Worm (Caenorhabditis elegans) whole organism, late embryonic: Measurements from ENCODE around the gene clec-7.
"Not testable (repeated sequence)": the region's sequence is repeated elsewhere in the genome, so short reads cannot be mapped to it uniquely, and the experiment has no call there.

Experiments
- C08G9.2 ChIP-seq: sonication (generic microtip); optimal IDR thresholded peaks from 2 replicates; lab custom pipeline; 2016; ENCODE audit warnings: mild to moderate bottlenecking, missing genetic modification characterization, moderate library complexity, missing compliant biosample characterization
- F13H6.1 ChIP-seq: sonication (generic microtip); optimal IDR thresholded peaks from 2 replicates; lab custom pipeline; 2016; ENCODE audit warnings: missing genetic modification characterization, missing compliant biosample characterization
- T23F11.4 ChIP-seq: fragments of 200-800 bp; sonication (Bioruptor generic); optimal IDR thresholded peaks from 2 replicates; lab custom pipeline; 2018; ENCODE audit warnings: mild to moderate bottlenecking, missing genetic modification characterization, missing compliant biosample characterization
- ahr-1 ChIP-seq: sonication (generic microtip); optimal IDR thresholded peaks from 2 replicates; lab custom pipeline; 2016; ENCODE audit warnings: missing genetic modification characterization, missing compliant biosample characterization
- ama-1 ChIP-seq: fragments of 150-350 bp; optimal IDR thresholded peaks from 2 replicates; lab custom pipeline; 2014
- ceh-14 ChIP-seq: sonication (generic microtip); optimal IDR thresholded peaks from 2 replicates; lab custom pipeline; 2016; ENCODE audit warnings: missing genotype, missing genetic modification characterization, missing compliant biosample characterization
- ceh-2 ChIP-seq: sonication (generic microtip); optimal IDR thresholded peaks from 2 replicates; lab custom pipeline; 2016; ENCODE audit warnings: missing genotype, missing genetic modification characterization, missing compliant biosample characterization
- ceh-22 ChIP-seq: sonication (generic microtip); optimal IDR thresholded peaks from 2 replicates; lab custom pipeline; 2017; ENCODE audit warnings: missing biosample characterization, missing genetic modification characterization
- ceh-31 ChIP-seq: sonication (generic microtip); optimal IDR thresholded peaks from 2 replicates; lab custom pipeline; 2016; ENCODE audit warnings: missing genetic modification characterization, missing compliant biosample characterization
- ceh-48 ChIP-seq: sonication (generic microtip); optimal IDR thresholded peaks from 2 replicates; lab custom pipeline; 2016; ENCODE audit warnings: missing genetic modification characterization, inconsistent platforms, missing compliant biosample characterization
- che-1 ChIP-seq: sonication (generic microtip); optimal IDR thresholded peaks from 2 replicates; lab custom pipeline; 2016; ENCODE audit warnings: mild to moderate bottlenecking, missing genetic modification characterization, missing compliant biosample characterization
- dmd-4 ChIP-seq: sonication (generic microtip); optimal IDR thresholded peaks from 2 replicates; lab custom pipeline; 2016; ENCODE audit warnings: borderline replicate concordance, missing genetic modification characterization, missing compliant biosample characterization
- dve-1 ChIP-seq: sonication (generic microtip); optimal IDR thresholded peaks from 2 replicates; lab custom pipeline; 2017; ENCODE audit warnings: antibody characterized with exemption, mild to moderate bottlenecking, missing genetic modification characterization, missing compliant biosample characterization
- elt-4 ChIP-seq: sonication (generic microtip); optimal IDR thresholded peaks from 2 replicates; lab custom pipeline; 2016; ENCODE audit warnings: missing genetic modification characterization, missing compliant biosample characterization
- ets-4 ChIP-seq: sonication (generic microtip); optimal IDR thresholded peaks from 2 replicates; lab custom pipeline; 2016; ENCODE audit warnings: missing genetic modification characterization, missing compliant biosample characterization
- eyg-1 ChIP-seq: sonication (generic microtip); optimal IDR thresholded peaks from 2 replicates; lab custom pipeline; 2016; ENCODE audit warnings: missing genotype, missing genetic modification characterization, missing compliant biosample characterization
- hlh-13 ChIP-seq: fragments of 200-800 bp; sonication (Bioruptor generic); optimal IDR thresholded peaks from 2 replicates; lab custom pipeline; 2018; ENCODE audit warnings: mild to moderate bottlenecking, missing genetic modification characterization, missing compliant biosample characterization
- hlh-30 ChIP-seq: sonication (generic microtip); optimal IDR thresholded peaks from 2 replicates; lab custom pipeline; 2017; ENCODE audit warnings: antibody characterized with exemption, missing genetic modification characterization, missing compliant biosample characterization; ENCODE audit not compliant: insufficient read depth
- hlh-8 ChIP-seq: sonication (generic microtip); optimal IDR thresholded peaks from 2 replicates; lab custom pipeline; 2016; ENCODE audit warnings: missing genotype, missing genetic modification characterization, missing compliant biosample characterization
- lim-6 ChIP-seq: sonication (generic microtip); optimal IDR thresholded peaks from 2 replicates; lab custom pipeline; 2016; ENCODE audit warnings: missing genetic modification characterization, missing compliant biosample characterization
- lin-11 ChIP-seq: fragments of 200-800 bp; sonication (Bioruptor generic); optimal IDR thresholded peaks from 2 replicates; lab custom pipeline; 2018; ENCODE audit warnings: mild to moderate bottlenecking, missing genetic modification characterization, missing compliant biosample characterization
- mec-3 ChIP-seq: sonication (generic microtip); optimal IDR thresholded peaks from 2 replicates; lab custom pipeline; 2016; ENCODE audit warnings: borderline replicate concordance, missing genetic modification characterization, missing compliant biosample characterization
- nhr-11 ChIP-seq: fragments of 150-350 bp; optimal IDR thresholded peaks from 2 replicates; lab custom pipeline; 2014; ENCODE audit warnings: missing biosample characterization, missing genetic modification characterization
- npax-4 ChIP-seq: sonication (generic microtip); optimal IDR thresholded peaks from 2 replicates; lab custom pipeline; 2016; ENCODE audit warnings: missing genetic modification characterization, missing compliant biosample characterization
- pat-9 ChIP-seq: fragments of 200-800 bp; sonication (Bioruptor generic); optimal IDR thresholded peaks from 2 replicates; lab custom pipeline; 2018; ENCODE audit warnings: mild to moderate bottlenecking, missing genetic modification characterization, moderate library complexity, missing compliant biosample characterization
- pha-2 ChIP-seq: sonication (generic microtip); optimal IDR thresholded peaks from 2 replicates; lab custom pipeline; 2017; ENCODE audit warnings: mild to moderate bottlenecking, missing genetic modification characterization, missing compliant biosample characterization
- pqm-1 ChIP-seq: sonication (generic microtip); optimal IDR thresholded peaks from 2 replicates; lab custom pipeline; 2016; ENCODE audit warnings: missing genetic modification characterization, missing compliant biosample characterization
- sdc-2 ChIP-seq: sonication (generic microtip); optimal IDR thresholded peaks from 2 replicates; lab custom pipeline; 2016; ENCODE audit warnings: missing genotype, missing genetic modification characterization, missing compliant biosample characterization
- sox-2 ChIP-seq: fragments of 200-800 bp; sonication (Bioruptor generic); IDR thresholded peaks from 2 replicates; pipeline ENCODE4 v1.3.6; 2022; ENCODE audit warnings: missing genetic modification reagents, missing genetic modification characterization, missing compliant biosample characterization
- sox-4 ChIP-seq: sonication (generic microtip); optimal IDR thresholded peaks from 2 replicates; lab custom pipeline; 2017; ENCODE audit warnings: mild to moderate bottlenecking, missing genetic modification characterization, inconsistent platforms, missing compliant biosample characterization
- syd-9 ChIP-seq: sonication (generic microtip); optimal IDR thresholded peaks from 2 replicates; lab custom pipeline; 2016; ENCODE audit warnings: mild to moderate bottlenecking, missing genetic modification characterization, moderate library complexity, missing compliant biosample characterization
- ttx-3 ChIP-seq: sonication (generic microtip); optimal IDR thresholded peaks from 2 replicates; lab custom pipeline; 2016; ENCODE audit warnings: missing genetic modification reagents, missing genetic modification characterization, missing compliant biosample characterization
- unc-3 ChIP-seq, 2 experiments: fragments of 200-800 bp in 1 of 2; sonication (Bioruptor generic) in 1 of 2; sonication (generic microtip) in 1 of 2; conservative IDR thresholded peaks in 1 of 2; optimal IDR thresholded peaks in 1 of 2; 2 replicates each; pipeline versions ENCODE4 v1.3.6 to Lab custom; 2016 to 2022; ENCODE audit warnings: missing compliant biosample characterization in 2 of 2, missing genetic modification characterization in 2 of 2, missing genetic modification reagents in 1 of 2
- unc-42 ChIP-seq: sonication (generic microtip); optimal IDR thresholded peaks from 2 replicates; lab custom pipeline; 2016; ENCODE audit warnings: missing genotype, missing genetic modification characterization, missing compliant biosample characterization
- unc-55 ChIP-seq: sonication (generic microtip); optimal IDR thresholded peaks from 2 replicates; lab custom pipeline; 2017; ENCODE audit warnings: missing biosample characterization, missing genetic modification reagents, missing genetic modification characterization
- unc-86 ChIP-seq: sonication (generic microtip); optimal IDR thresholded peaks from 2 replicates; lab custom pipeline; 2016; ENCODE audit warnings: missing genetic modification characterization, missing compliant biosample characterization
- ztf-16 ChIP-seq: sonication (generic microtip); optimal IDR thresholded peaks from 2 replicates; lab custom pipeline; 2017; ENCODE audit warnings: missing genetic modification characterization, missing compliant biosample characterization

clec-7 gene

DNA sequence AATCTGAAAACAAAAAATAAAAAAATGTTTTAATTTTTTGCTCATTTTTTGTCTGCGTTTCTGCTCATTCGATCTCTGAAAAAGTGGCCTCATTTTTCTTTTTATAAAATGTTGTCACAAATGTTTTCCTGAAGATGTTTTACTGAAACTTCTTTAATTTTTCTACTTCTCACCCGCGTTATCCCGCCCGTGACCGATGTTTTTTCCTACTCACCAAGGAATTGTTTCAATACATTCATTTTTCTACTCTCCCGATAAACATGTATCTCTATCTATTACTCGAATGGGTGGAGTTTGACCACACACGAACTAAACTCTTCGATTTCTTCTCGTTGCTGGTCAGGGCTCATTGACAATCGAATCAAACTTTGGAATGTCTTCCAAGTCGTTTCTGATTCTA, 2.7 kb downstream of the clec-7 start, which contains the start of gene F10G2.2:
Gene F10G2.2, plus strand, starts transcription at position 301 of the 400 bp plus-strand sequence.
- no peak for TF ChIP-seq elt-4 (tag; lab: Kevin White, UChicago)
- no peak for TF ChIP-seq ceh-22 (tag; lab: Kevin White, UChicago)
- TF ChIP-seq dmd-4: no peak
- no peak for TF ChIP-seq T23F11.4
- no peak for TF ChIP-seq syd-9 (tag; lab: Kevin White, UChicago)
- no peak for TF ChIP-seq sdc-2
- TF ChIP-seq che-1 (tag; lab: Kevin White, UChicago): no peak
- TF ChIP-seq lim-6: no peak
- no peak for TF ChIP-seq C08G9.2 (tag; lab: Kevin White, UChicago)
- no peak for TF ChIP-seq unc-86 (tag; lab: Kevin White, UChicago)
- no peak for TF ChIP-seq hlh-30 (tag; lab: Kevin White, UChicago)
- TF ChIP-seq unc-3 (GFP tag; conservative IDR thresholded peaks at IDR 0.05; lab: Robert Waterston, UW): no peak
- TF ChIP-seq unc-3 (tag; optimal IDR thresholded peaks at IDR 0.05; lab: Kevin White, UChicago): no peak
- TF ChIP-seq unc-55 (GFP tag; lab: Kevin White, UChicago): no peak
- TF ChIP-seq lin-11 (tag; lab: Kevin White, UChicago): no peak
- no peak for TF ChIP-seq eyg-1 (tag; lab: Kevin White, UChicago)
- TF ChIP-seq sox-2 (GFP tag; lab: Robert Waterston, UW): no peak
- no peak for TF ChIP-seq sox-4 (tag; lab: Kevin White, UChicago)

ce11 chrV:7332253-7332652, 4.1 kb downstream of the clec-7 start, which contains the start of gene F10G2.1:
F10G2.1 (plus strand) TSS chrV:7332553.
- no peak for TF ChIP-seq ceh-48 (tag; lab: Kevin White, UChicago)
- no peak for TF ChIP-seq nhr-11 (tag; lab: Kevin White, UChicago)
- TF ChIP-seq pha-2 (tag; lab: Kevin White, UChicago): no peak
- no peak for TF ChIP-seq C08G9.2 (tag; lab: Kevin White, UChicago)
- no peak for TF ChIP-seq ama-1 (lab: Kevin White, UChicago)
- TF ChIP-seq hlh-13: no peak
- no peak for TF ChIP-seq ttx-3 (tag; lab: Kevin White, UChicago)
- no peak for TF ChIP-seq dmd-4

DNA sequence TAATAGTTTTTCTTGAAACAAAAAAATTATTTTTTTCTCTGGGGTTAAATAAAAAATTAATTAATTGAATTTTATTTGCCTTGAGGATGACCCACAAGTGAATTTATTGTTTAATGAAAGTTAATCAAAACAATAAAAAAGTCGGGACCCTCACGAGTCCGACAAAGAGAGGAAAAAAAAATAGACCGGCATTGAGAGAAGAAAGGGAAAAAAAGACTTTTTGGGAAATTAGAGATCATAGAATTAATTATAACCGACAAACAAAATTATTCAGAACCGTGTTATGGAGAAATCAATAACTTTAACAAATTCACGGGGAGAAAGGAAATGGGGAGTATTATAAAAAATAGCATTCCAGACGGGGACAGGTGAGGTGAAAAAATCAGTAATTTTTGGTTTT, 9.0 kb downstream of the clec-7 start, which contains the start of gene F10G2.7:
Gene F10G2.7, minus strand, starts transcription at position 101 of the 400 bp plus-strand sequence.
- not testable (repeated sequence) for TF ChIP-seq C08G9.2 (tag; lab: Kevin White, UChicago); ceh-2; ceh-14 (tag; lab: Kevin White, UChicago)

DNA sequence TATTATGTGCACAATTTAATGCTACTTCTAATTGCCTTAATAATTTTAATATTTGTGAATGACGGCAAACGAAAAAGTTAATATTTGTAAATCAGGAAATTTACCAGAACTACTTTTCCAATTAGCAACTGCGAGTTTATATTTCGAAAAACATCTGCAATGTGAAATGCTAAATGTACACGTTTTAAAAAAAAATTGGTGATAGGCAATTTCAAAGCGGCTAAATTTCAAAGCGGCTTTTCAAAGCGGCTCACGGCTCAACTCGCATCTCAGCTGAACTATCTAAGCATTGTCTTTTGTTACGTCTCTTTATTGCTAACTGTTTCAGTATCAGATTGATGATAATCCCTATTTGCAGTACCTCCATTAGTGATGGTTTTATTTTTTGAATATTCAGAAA, 11.6 kb downstream of the clec-7 start, which contains the start of gene srh-187:
Gene srh-187, minus strand, starts transcription at position 101 of the 400 bp plus-strand sequence.
- no peak for TF ChIP-seq ahr-1 (tag; lab: Kevin White, UChicago)
- TF ChIP-seq mec-3 (tag; lab: Kevin White, UChicago): no peak
- no peak for TF ChIP-seq unc-55 (GFP tag; lab: Kevin White, UChicago)
- no peak for TF ChIP-seq F13H6.1 (tag; lab: Kevin White, UChicago)
- no peak for TF ChIP-seq hlh-8 (tag; lab: Kevin White, UChicago)
- TF ChIP-seq ceh-31 (tag; lab: Kevin White, UChicago): no peak
- no peak for TF ChIP-seq pat-9 (tag; lab: Kevin White, UChicago)
- no peak for TF ChIP-seq pqm-1
- no peak for TF ChIP-seq ztf-16
- TF ChIP-seq dve-1 (tag; lab: Kevin White, UChicago): no peak
- no peak for TF ChIP-seq npax-4
- TF ChIP-seq ceh-14 (tag; lab: Kevin White, UChicago): no peak
- no peak for TF ChIP-seq dmd-4
- TF ChIP-seq lin-11 (tag; lab: Kevin White, UChicago): no peak
- TF ChIP-seq ets-4: no peak
- TF ChIP-seq unc-42 (tag; lab: Kevin White, UChicago): no peak
- no peak for TF ChIP-seq unc-3 (GFP tag; conservative IDR thresholded peaks at IDR 0.05; lab: Robert Waterston, UW)
- TF ChIP-seq unc-3 (tag; optimal IDR thresholded peaks at IDR 0.05; lab: Kevin White, UChicago): no peak
